Worm (Caenorhabditis elegans): ENCODE results near the gene B0252.3.

- peak; percentile 38 for TF ChIP-seq lin-15B (tag; optimal IDR thresholded peaks at IDR 0.05)
- TF ChIP-seq elt-2 (tag; optimal IDR thresholded peaks at IDR 0.05): peak; percentile 82
- TF ChIP-seq zag-1 (tag; optimal IDR thresholded peaks at IDR 0.05): no peak
- TF ChIP-seq ama-1 (optimal IDR thresholded peaks at IDR 0.05): no peak
- peak; percentile 91 for TF ChIP-seq Y116A8C.19 (tag; optimal IDR thresholded peaks at IDR 0.05; ENCODE audit: borderline replicate concordance)
- TF ChIP-seq F16B12.6 (tag; optimal IDR thresholded peaks at IDR 0.05): peak; percentile 30
- TF ChIP-seq mab-9 (GFP tag; IDR thresholded peaks at IDR 0.05): peak; percentile 95
- no peak for TF ChIP-seq unc-62 (GFP tag; optimal IDR thresholded peaks at IDR 0.05)
- no peak for TF ChIP-seq alr-1 (tag; optimal IDR thresholded peaks at IDR 0.05; ENCODE audit: borderline replicate concordance)
- TF ChIP-seq tbx-2 (tag; optimal IDR thresholded peaks at IDR 0.05): peak; percentile 94
- peak; percentile 67 to 80 (median 72) for TF ChIP-seq ceh-82 (tag; optimal IDR thresholded peaks at IDR 0.05)
- TF ChIP-seq fkh-10 (GFP tag; optimal IDR thresholded peaks at IDR 0.05): no peak
- no peak for TF ChIP-seq nhr-237 (tag; optimal IDR thresholded peaks at IDR 0.05)
- TF ChIP-seq nhr-12 (tag; optimal IDR thresholded peaks at IDR 0.05): no peak
These were observed 5.8 kb upstream of the B0252.3 start, which contains the start of gene cyn-10 for ce11 chrII:6913309-6913708.

Data from whole organism, L1 larva.